Worm (Caenorhabditis elegans): ENCODE measurements around the gene srh-37.

DNA sequence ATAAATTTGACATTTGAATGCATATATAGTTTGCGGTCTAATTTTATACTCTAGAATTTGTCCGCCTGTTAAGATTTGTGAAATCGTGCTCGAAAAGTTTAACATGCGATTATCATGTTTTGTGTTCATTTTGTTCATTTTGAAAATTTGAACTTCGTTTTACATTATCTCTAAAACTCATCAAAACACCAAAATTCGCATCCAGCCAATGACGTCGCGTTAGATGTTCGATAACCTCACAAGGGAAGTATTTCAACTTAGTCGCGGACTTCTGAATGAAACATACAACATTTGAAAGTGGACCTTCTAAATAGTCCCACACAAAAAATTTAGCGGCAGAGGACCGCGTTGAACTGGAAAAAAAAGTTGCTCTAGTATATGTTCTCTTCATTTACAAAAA is 29.1 kb upstream of the srh-37 start:
- TF ChIP-seq nhr-77 (tag; optimal IDR thresholded peaks at IDR 0.05) = no peak
- no peak for TF ChIP-seq F16B12.6 (tag; optimal IDR thresholded peaks at IDR 0.05)

Data from whole organism, L1 larva.